Fruit fly (Drosophila melanogaster): Measurements from ENCODE around the gene CG17298.
A peak's percentile ranks its signal among the peaks of the same experiment; 100 is the strongest.

The CG17298 gene

dm6 chr3R:21296038-21296727 is 13.2 kb downstream of the CG17298 start (continued):
- TF ChIP-seq CG14667 (GFP tag; IDR thresholded peaks at IDR 0.05) (no peak), z (GFP tag; IDR thresholded peaks at IDR 0.05) (no peak), Bdp1 (GFP tag; optimal IDR thresholded peaks at IDR 0.05) (peak; percentile 47), zen (tag; optimal IDR thresholded peaks at IDR 0.05) (peak; percentile 65), lmd (GFP tag; IDR thresholded peaks at IDR 0.05) (no peak), HmgZ (tag; optimal IDR thresholded peaks at IDR 0.05) (peak; percentile 90), jumu (GFP tag; optimal IDR thresholded peaks at IDR 0.05) (no peak), hbn (GFP tag; IDR thresholded peaks at IDR 0.05; ENCODE audit: partially characterized antibody) (no peak), Dfd (GFP tag; optimal IDR thresholded peaks at IDR 0.05) (no peak), sqz (GFP tag; optimal IDR thresholded peaks at IDR 0.05) (peak; percentile 90), CG8388 (GFP tag; optimal IDR thresholded peaks at IDR 0.05) (peak; percentile 49), aop (GFP tag; IDR thresholded peaks at IDR 0.05) (no peak), Neu2 (GFP tag; optimal IDR thresholded peaks at IDR 0.05; ENCODE audit: borderline replicate concordance) (no peak), dan (GFP tag; IDR thresholded peaks at IDR 0.05) (no peak), CG12236 (GFP tag; optimal IDR thresholded peaks at IDR 0.05) (peak; percentile 40), CG14050 (GFP tag; IDR thresholded peaks at IDR 0.05) (no peak), trh (GFP tag; optimal IDR thresholded peaks at IDR 0.05) (peak; percentile 72), CG16779 (GFP tag; IDR thresholded peaks at IDR 0.05) (no peak), da (GFP tag; optimal IDR thresholded peaks at IDR 0.05) (no peak), Med (GFP tag) (peak; percentile 91), NK7.1 (GFP tag; optimal IDR thresholded peaks at IDR 0.05) (peak; percentile 74), hth (optimal IDR thresholded peaks at IDR 0.05) (no peak), Ets97D (GFP tag; optimal IDR thresholded peaks at IDR 0.05) (peak; percentile 79), MBD-R2 (GFP tag; IDR thresholded peaks at IDR 0.05) (no peak), danr (GFP tag; IDR thresholded peaks at IDR 0.05) (no peak), CG4360 (GFP tag; IDR thresholded peaks at IDR 0.05) (no peak), gem (tag; optimal IDR thresholded peaks at IDR 0.05) (peak; percentile 81), nom (GFP tag; optimal IDR thresholded peaks at IDR 0.05) (peak; percentile 88), nerfin-2 (GFP tag; IDR thresholded peaks at IDR 0.05; ENCODE audit: partially characterized antibody) (no peak), sens (GFP tag) (peak; percentile 92), CG4424 (GFP tag; optimal IDR thresholded peaks at IDR 0.05) (peak; percentile 88), az2 (GFP tag; optimal IDR thresholded peaks at IDR 0.05) (peak; percentile 80), CG5245 (GFP tag; optimal IDR thresholded peaks at IDR 0.05) (peak; percentile 53), CG16863 (GFP tag; optimal IDR thresholded peaks at IDR 0.05) (peak; percentile 57), CG18262 (tag; optimal IDR thresholded peaks at IDR 0.05) (peak; percentile 94), CG31388 (GFP tag; optimal IDR thresholded peaks at IDR 0.05) (peak; percentile 9), CG7839 (tag; optimal IDR thresholded peaks at IDR 0.05) (peak; percentile 91), nmo (GFP tag; optimal IDR thresholded peaks at IDR 0.05) (peak; percentile 85), CG11456 (GFP tag; IDR thresholded peaks at IDR 0.05) (no peak), ind (GFP tag; optimal IDR thresholded peaks at IDR 0.05) (peak; percentile 90), mirr (GFP tag; optimal IDR thresholded peaks at IDR 0.05) (peak; percentile 73), knrl (GFP tag; IDR thresholded peaks at IDR 0.05; ENCODE audit: partially characterized antibody) (no peak), CG12219 (GFP tag; optimal IDR thresholded peaks at IDR 0.05) (peak; percentile 88), CG16815 (GFP tag; optimal IDR thresholded peaks at IDR 0.05) (peak; percentile 75), CG9797 (GFP tag; optimal IDR thresholded peaks at IDR 0.05) (no peak), Hmx (GFP tag; optimal IDR thresholded peaks at IDR 0.05) (peak; percentile 83), Chrac-16 (GFP tag; optimal IDR thresholded peaks at IDR 0.05) (peak; percentile 87), CG7963 (GFP tag; IDR thresholded peaks at IDR 0.05; ENCODE audit: partially characterized antibody) (no peak), CG17359 (tag; optimal IDR thresholded peaks at IDR 0.05) (peak; percentile 57), Fer1 (GFP tag; optimal IDR thresholded peaks at IDR 0.05) (peak; percentile 94), HLHmδ (GFP tag; optimal IDR thresholded peaks at IDR 0.05) (peak; percentile 84)

Data from whole organism, embryonic.